Worm (Caenorhabditis elegans) whole organism, young adult: ENCODE data around the gene ZC443.1.

Source experiments
- B0336.3 ChIP-seq: fragments of 200-800 bp; sonication (Bioruptor generic); IDR thresholded peaks from 2 replicates; pipeline ENCODE4 v1.3.6; 2022; ENCODE audit warnings: missing genetic modification characterization, missing compliant biosample characterization
- C06A6.2 ChIP-seq: fragments of 200-800 bp; sonication (Bioruptor generic); conservative IDR thresholded peaks from 2 replicates; pipeline ENCODE4 v1.3.6; 2022; ENCODE audit warnings: missing genetic modification characterization, missing compliant biosample characterization
- C17E4.6 ChIP-seq: fragments of 200-800 bp; sonication (Bioruptor generic); IDR thresholded peaks from 2 replicates; pipeline ENCODE4 v1.3.6; 2022; ENCODE audit warnings: missing genetic modification reagents, missing genetic modification characterization, missing compliant biosample characterization
- F23B12.7 ChIP-seq: sonication (generic microtip); optimal IDR thresholded peaks from 2 replicates; lab custom pipeline; 2017; ENCODE audit warnings: missing genetic modification characterization, mild to moderate bottlenecking, missing compliant biosample characterization, antibody characterized with exemption, moderate library complexity; ENCODE audit not compliant: insufficient read depth
- F33H1.4 ChIP-seq: fragments of 200-800 bp; sonication (Bioruptor generic); IDR thresholded peaks from 2 replicates; pipeline ENCODE4 v1.3.6; 2022; ENCODE audit warnings: missing genetic modification reagents, missing genetic modification characterization, missing compliant biosample characterization
- F57C9.4 ChIP-seq: sonication (generic microtip); optimal IDR thresholded peaks from 2 replicates; lab custom pipeline; 2017; ENCODE audit warnings: mild to moderate bottlenecking, missing genetic modification characterization, missing compliant biosample characterization
- T07F8.4 ChIP-seq: sonication (generic microtip); optimal IDR thresholded peaks from 2 replicates; lab custom pipeline; 2016; ENCODE audit warnings: mild to moderate bottlenecking, missing genetic modification characterization, moderate library complexity, missing compliant biosample characterization
- Y53F4B.3 ChIP-seq: fragments of 200-800 bp; sonication (Bioruptor generic); IDR thresholded peaks from 2 replicates; pipeline ENCODE4 v1.3.6; 2022; ENCODE audit warnings: missing genetic modification reagents, missing genetic modification characterization, missing compliant biosample characterization
- Y56A3A.18 ChIP-seq: fragments of 200-800 bp; sonication (Bioruptor generic); IDR thresholded peaks from 2 replicates; pipeline ENCODE4 v1.3.6; 2022; ENCODE audit warnings: missing genetic modification reagents, missing genetic modification characterization, missing compliant biosample characterization
- Y67H2A.10 ChIP-seq: fragments of 200-800 bp; sonication (Bioruptor generic); conservative IDR thresholded peaks from 2 replicates; pipeline ENCODE4 v1.3.6; 2022; ENCODE audit warnings: missing genetic modification reagents, missing genetic modification characterization, missing compliant biosample characterization
- Y79H2A.3 ChIP-seq: fragments of 200-800 bp; sonication (Bioruptor generic); conservative IDR thresholded peaks from 2 replicates; pipeline ENCODE4 v1.3.6; 2022; ENCODE audit warnings: missing genetic modification reagents, missing genetic modification characterization, missing compliant biosample characterization
- ZK185.1 ChIP-seq: sonication (generic microtip); optimal IDR thresholded peaks from 2 replicates; lab custom pipeline; 2016; ENCODE audit warnings: mild to moderate bottlenecking, missing genetic modification characterization, missing compliant biosample characterization; ENCODE audit not compliant: poor library complexity, severe bottlenecking
- akir-1 ChIP-seq: fragments of 200-800 bp; sonication (Bioruptor generic); optimal IDR thresholded peaks from 2 replicates; lab custom pipeline; 2018; ENCODE audit warnings: mild to moderate bottlenecking, missing genetic modification characterization, moderate library complexity, missing compliant biosample characterization
- aptf-2 ChIP-seq: fragments of 200-800 bp; sonication (Bioruptor generic); conservative IDR thresholded peaks from 2 replicates; pipeline ENCODE4 v1.3.6; 2022; ENCODE audit warnings: missing genetic modification reagents, missing genetic modification characterization, missing compliant biosample characterization
- aptf-3 ChIP-seq: fragments of 200-800 bp; sonication (Bioruptor generic); IDR thresholded peaks from 2 replicates; pipeline ENCODE4 v1.3.6; 2022; ENCODE audit warnings: missing genetic modification characterization, missing compliant biosample characterization
- attf-6 ChIP-seq: fragments of 200-800 bp; sonication (Bioruptor generic); IDR thresholded peaks from 2 replicates; pipeline ENCODE4 v1.3.6; 2022; ENCODE audit warnings: missing genetic modification reagents, missing genetic modification characterization, missing compliant biosample characterization
- bed-2 ChIP-seq: fragments of 200-800 bp; sonication (Bioruptor generic); IDR thresholded peaks from 2 replicates; pipeline ENCODE4 v1.3.6; 2022; ENCODE audit warnings: missing genetic modification reagents, missing genetic modification characterization, missing compliant biosample characterization
- ceh-27 ChIP-seq: fragments of 200-800 bp; sonication (Bioruptor generic); optimal IDR thresholded peaks from 2 replicates; lab custom pipeline; 2018; ENCODE audit warnings: mild to moderate bottlenecking, missing genetic modification characterization, moderate library complexity, missing compliant biosample characterization
- ceh-40 ChIP-seq: fragments of 200-800 bp; sonication (Bioruptor generic); IDR thresholded peaks from 2 replicates; pipeline ENCODE4 v1.3.6; 2022; ENCODE audit warnings: missing genetic modification characterization, missing compliant biosample characterization
- chd-7 ChIP-seq: sonication (generic microtip); optimal IDR thresholded peaks from 2 replicates; lab custom pipeline; 2016; ENCODE audit warnings: mild to moderate bottlenecking, missing genetic modification characterization, moderate library complexity, missing compliant biosample characterization
- dpff-1 ChIP-seq: sonication (generic microtip); optimal IDR thresholded peaks from 2 replicates; lab custom pipeline; 2017; ENCODE audit warnings: mild to moderate bottlenecking, missing genetic modification characterization, missing compliant biosample characterization
- dpl-1 ChIP-seq: fragments of 150-350 bp; optimal IDR thresholded peaks from 2 replicates; lab custom pipeline; 2014; ENCODE audit warnings: missing biosample characterization, missing genetic modification reagents, missing genetic modification characterization
- egrh-3 ChIP-seq: fragments of 200-800 bp; sonication (Bioruptor generic); IDR thresholded peaks from 2 replicates; pipeline ENCODE4 v1.3.6; 2022; ENCODE audit warnings: missing genetic modification reagents, missing genetic modification characterization, missing compliant biosample characterization
- ekl-4 ChIP-seq: fragments of 200-800 bp; sonication (Bioruptor generic); IDR thresholded peaks from 2 replicates; pipeline ENCODE4 v1.3.6; 2022; ENCODE audit warnings: missing genetic modification reagents, missing genetic modification characterization, missing compliant biosample characterization
- hlh-12 ChIP-seq: sonication (generic microtip); optimal IDR thresholded peaks from 2 replicates; lab custom pipeline; 2016; ENCODE audit warnings: missing genetic modification characterization, missing compliant biosample characterization
- hmg-1.2 ChIP-seq: fragments of 200-800 bp; sonication (Bioruptor generic); IDR thresholded peaks from 2 replicates; pipeline ENCODE4 v1.3.6; 2022; ENCODE audit warnings: missing genetic modification reagents, missing genetic modification characterization, missing compliant biosample characterization
- hrde-1 ChIP-seq: sonication (generic microtip); optimal IDR thresholded peaks from 2 replicates; lab custom pipeline; 2016; ENCODE audit warnings: missing genetic modification characterization, mild to moderate bottlenecking, missing compliant biosample characterization, moderate library complexity, missing genotype, missing genetic modification reagents, borderline replicate concordance
- lin-26 ChIP-seq: fragments of 200-800 bp; sonication (Bioruptor generic); IDR thresholded peaks from 2 replicates; pipeline ENCODE4 v1.3.6; 2022; ENCODE audit warnings: missing genetic modification reagents, missing genetic modification characterization, missing compliant biosample characterization
- madf-10 ChIP-seq: sonication (generic microtip); optimal IDR thresholded peaks from 2 replicates; lab custom pipeline; 2016; ENCODE audit warnings: mild to moderate bottlenecking, missing genetic modification characterization, missing compliant biosample characterization
- madf-3 ChIP-seq: fragments of 200-800 bp; sonication (Bioruptor generic); IDR thresholded peaks from 2 replicates; pipeline ENCODE4 v1.3.6; 2022; ENCODE audit warnings: missing genetic modification reagents, missing genetic modification characterization, missing compliant biosample characterization
- mes-4 ChIP-seq: sonication (generic microtip); optimal IDR thresholded peaks from 2 replicates; lab custom pipeline; 2016; ENCODE audit warnings: missing genotype, missing genetic modification characterization, missing compliant biosample characterization
- mxl-1 ChIP-seq: sonication (generic microtip); optimal IDR thresholded peaks from 2 replicates; lab custom pipeline; 2016; ENCODE audit warnings: missing genetic modification characterization, missing compliant biosample characterization
- nhr-90 ChIP-seq: sonication (generic microtip); optimal IDR thresholded peaks from 2 replicates; lab custom pipeline; 2016; ENCODE audit warnings: missing genotype, mild to moderate bottlenecking, missing genetic modification characterization, missing compliant biosample characterization
- pha-4 ChIP-seq: fragments of 150-350 bp; sonication (generic microtip); optimal IDR thresholded peaks from 2 replicates; lab custom pipeline; 2014; ENCODE audit warnings: missing biosample characterization, missing genetic modification reagents, missing genetic modification characterization
- rpc-1 ChIP-seq, 2 experiments: fragments of 150-350 bp in 1 of 2; sonication (generic microtip) in 1 of 2; optimal IDR thresholded peaks; 2 replicates each; lab custom pipeline; 2014 to 2018; ENCODE audit warnings: missing biosample characterization in 1 of 2, missing genetic modification characterization in 1 of 2, missing genetic modification reagents in 1 of 2, missing genotype in 1 of 2
- sdz-38 ChIP-seq: sonication (generic microtip); optimal IDR thresholded peaks from 2 replicates; lab custom pipeline; 2016; ENCODE audit warnings: missing genotype, missing genetic modification characterization, missing compliant biosample characterization
- sea-2 ChIP-seq: fragments of 200-800 bp; sonication (Bioruptor generic); IDR thresholded peaks from 2 replicates; pipeline ENCODE4 v1.3.6; 2022; ENCODE audit warnings: missing genetic modification characterization, missing compliant biosample characterization
- snpc-1.1 ChIP-seq: sonication (generic microtip); optimal IDR thresholded peaks from 2 replicates; lab custom pipeline; 2017; ENCODE audit warnings: missing genetic modification characterization, mild to moderate bottlenecking, missing compliant biosample characterization, antibody characterized with exemption, moderate library complexity, missing genotype, missing genetic modification reagents; ENCODE audit not compliant: insufficient read depth
- snpc-3.4 ChIP-seq: sonication (generic microtip); optimal IDR thresholded peaks from 2 replicates; lab custom pipeline; 2017; ENCODE audit warnings: missing genetic modification characterization, mild to moderate bottlenecking, missing compliant biosample characterization, antibody characterized with exemption, moderate library complexity, missing genotype, missing genetic modification reagents
- somi-1 ChIP-seq: fragments of 200-800 bp; sonication (Bioruptor generic); optimal IDR thresholded peaks from 2 replicates; lab custom pipeline; 2018; ENCODE audit warnings: mild to moderate bottlenecking, missing genetic modification characterization, missing compliant biosample characterization
- tbx-9 ChIP-seq: sonication (generic microtip); optimal IDR thresholded peaks from 2 replicates; lab custom pipeline; 2016; ENCODE audit warnings: borderline replicate concordance, missing genetic modification characterization, inconsistent platforms, missing compliant biosample characterization
- unc-130 ChIP-seq: sonication (generic microtip); optimal IDR thresholded peaks from 2 replicates; lab custom pipeline; 2016; ENCODE audit warnings: missing genetic modification reagents, missing genetic modification characterization, missing compliant biosample characterization
- unc-62 ChIP-seq: fragments of 150-350 bp; optimal IDR thresholded peaks from 2 replicates; lab custom pipeline; 2014; ENCODE audit warnings: missing biosample characterization, missing genetic modification reagents, missing genetic modification characterization
- zim-3 ChIP-seq: sonication (generic microtip); optimal IDR thresholded peaks from 2 replicates; lab custom pipeline; 2017; ENCODE audit warnings: mild to moderate bottlenecking, missing genetic modification characterization, moderate library complexity, missing compliant biosample characterization
- ztf-18 ChIP-seq: sonication (generic microtip); optimal IDR thresholded peaks from 2 replicates; lab custom pipeline; 2016; ENCODE audit warnings: missing genotype, mild to moderate bottlenecking, missing genetic modification characterization, missing compliant biosample characterization
- ztf-22 ChIP-seq: fragments of 200-800 bp; sonication (Bioruptor generic); optimal IDR thresholded peaks from 2 replicates; lab custom pipeline; 2018; ENCODE audit warnings: mild to moderate bottlenecking, missing genetic modification characterization, moderate library complexity, missing compliant biosample characterization
- ztf-3 ChIP-seq: fragments of 200-800 bp; sonication (Bioruptor generic); optimal IDR thresholded peaks from 2 replicates; lab custom pipeline; 2018; ENCODE audit warnings: mild to moderate bottlenecking, missing genetic modification characterization, missing compliant biosample characterization
- ztf-6 ChIP-seq: fragments of 200-800 bp; sonication (Bioruptor generic); IDR thresholded peaks from 2 replicates; pipeline ENCODE4 v1.3.6; 2022; ENCODE audit warnings: missing genetic modification reagents, missing genetic modification characterization, missing compliant biosample characterization

Gene ZC443.1

ce11 chrV:12780248-12780647, 29.6 kb downstream of the ZC443.1 start:
- peak; percentile 17 for TF ChIP-seq unc-130 (GFP tag; lab: Kevin White, UChicago)
- TF ChIP-seq snpc-3.4: peak; percentile 65
- TF ChIP-seq sea-2 (GFP tag; lab: Robert Waterston, UW): 0 out of 2 replicates have a peak, but pooled peaks have one; percentile 45
- peak; percentile 78; the same call in 1 of the 2 replicates for TF ChIP-seq ceh-40 (GFP tag; lab: Robert Waterston, UW)
- TF ChIP-seq F23B12.7: peak; percentile 83
- TF ChIP-seq ztf-18 (tag; lab: Kevin White, UChicago): peak; percentile 79
- peak; percentile 91 for TF ChIP-seq zim-3 (tag; lab: Kevin White, UChicago)
- peak; percentile 76 for TF ChIP-seq hmg-1.2 (GFP tag; lab: Robert Waterston, UW)
- 0 out of 2 replicates have a peak, but pooled peaks have one; percentile 45 for TF ChIP-seq egrh-3 (GFP tag; lab: Robert Waterston, UW)
- 0 out of 2 replicates have a peak, but pooled peaks have one; percentile 26 for TF ChIP-seq aptf-3 (GFP tag; lab: Robert Waterston, UW)
- no peak for TF ChIP-seq hrde-1 (tag; lab: Kevin White, UChicago)
- TF ChIP-seq hlh-12 (tag; lab: Kevin White, UChicago): peak; percentile 4
- peak; percentile 68; the same call in 1 of the 2 replicates for TF ChIP-seq ekl-4 (GFP tag; lab: Robert Waterston, UW)
- no peak for TF ChIP-seq B0336.3 (GFP tag; lab: Robert Waterston, UW)
- peak; percentile 69 for TF ChIP-seq ZK185.1 (tag; lab: Kevin White, UChicago)
- TF ChIP-seq chd-7: peak; percentile 83
- TF ChIP-seq ztf-22: peak; percentile 21
- TF ChIP-seq C17E4.6 (GFP tag; lab: Robert Waterston, UW): 0 out of 2 replicates have a peak, but pooled peaks have one; percentile 21
- no peak for TF ChIP-seq dpl-1 (GFP tag; lab: Kevin White, UChicago)
- TF ChIP-seq somi-1: peak; percentile 65
- TF ChIP-seq rpc-1 (optimal IDR thresholded peaks at IDR 0.05; lab: Kevin White, UChicago): peak; percentile 87
- peak; percentile 89 for TF ChIP-seq rpc-1 (tag; optimal IDR thresholded peaks at IDR 0.05; lab: Kevin White, UChicago)
- TF ChIP-seq snpc-1.1 (tag; lab: Kevin White, UChicago): peak; percentile 2
- TF ChIP-seq attf-6 (GFP tag; lab: Robert Waterston, UW): no peak
- TF ChIP-seq Y67H2A.10: no peak
- TF ChIP-seq madf-10 (tag; lab: Kevin White, UChicago): peak; percentile 47
- peak; percentile 64; the same call in 1 of the 2 replicates for TF ChIP-seq aptf-2 (GFP tag; lab: Robert Waterston, UW)
- TF ChIP-seq sdz-38 (tag; lab: Kevin White, UChicago): no peak
- peak; percentile 84 for TF ChIP-seq Y79H2A.3 (GFP tag; lab: Robert Waterston, UW)
- TF ChIP-seq dpff-1 (tag; lab: Kevin White, UChicago): no peak
- no peak for TF ChIP-seq bed-2 (GFP tag; lab: Robert Waterston, UW)
- TF ChIP-seq pha-4 (tag; lab: Kevin White, UChicago): no peak
- TF ChIP-seq T07F8.4 (tag; lab: Kevin White, UChicago): peak; percentile 71
- TF ChIP-seq F57C9.4 (tag; lab: Kevin White, UChicago): no peak
- peak; percentile 75 for TF ChIP-seq ceh-27 (GFP tag; lab: Kevin White, UChicago)
- 0 out of 2 replicates have a peak, but pooled peaks have one; percentile 53 for TF ChIP-seq ztf-6 (GFP tag; lab: Robert Waterston, UW)
- TF ChIP-seq mxl-1 (tag; lab: Kevin White, UChicago): peak; percentile 72
- TF ChIP-seq Y56A3A.18: peak; percentile 79
- no peak for TF ChIP-seq Y53F4B.3
- no peak; the same call in 1 of the 2 replicates for TF ChIP-seq F33H1.4 (GFP tag; lab: Robert Waterston, UW)
- TF ChIP-seq lin-26 (GFP tag; lab: Robert Waterston, UW): peak; percentile 97
- TF ChIP-seq nhr-90 (tag; lab: Kevin White, UChicago): peak; percentile 75
- TF ChIP-seq akir-1 (GFP tag; lab: Kevin White, UChicago): no peak
- TF ChIP-seq ztf-3: no peak
- peak; percentile 35 for TF ChIP-seq mes-4 (tag; lab: Kevin White, UChicago)
- no peak for TF ChIP-seq tbx-9 (tag; lab: Kevin White, UChicago)
- TF ChIP-seq unc-62 (GFP tag; lab: Kevin White, UChicago): no peak
- TF ChIP-seq madf-3 (GFP tag; lab: Robert Waterston, UW): no peak
- TF ChIP-seq C06A6.2: no peak
